Worm (Caenorhabditis elegans): ENCODE data around the gene dim-1.

Gene dim-1

DNA sequence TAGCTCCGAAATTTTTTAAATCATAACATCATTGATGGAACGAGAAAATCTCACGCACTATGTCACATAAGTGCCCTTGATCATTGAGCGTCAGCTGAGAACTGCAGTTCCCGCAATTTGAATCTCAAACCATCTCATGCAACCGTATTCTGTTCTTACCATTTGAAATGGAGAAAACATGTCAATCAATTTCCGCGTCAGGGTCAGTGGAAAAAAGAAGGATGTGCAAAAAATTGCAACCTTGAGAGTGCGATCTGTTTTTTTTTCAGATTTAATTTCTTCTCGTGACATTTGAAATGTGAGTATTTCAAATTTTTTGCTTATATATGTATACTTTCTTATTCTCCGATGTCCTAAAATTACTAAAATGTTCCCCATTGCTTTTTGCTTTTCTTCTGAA, 47.4 kb downstream of the dim-1 start:
- TF ChIP-seq mxl-1 (tag; optimal IDR thresholded peaks at IDR 0.05): no peak
- TF ChIP-seq nhr-90 (tag; optimal IDR thresholded peaks at IDR 0.05): no peak
- no peak for TF ChIP-seq hmg-1.2 (GFP tag; IDR thresholded peaks at IDR 0.05)
- no peak for TF ChIP-seq gei-17 (GFP tag; optimal IDR thresholded peaks at IDR 0.05)
- TF ChIP-seq ekl-4 (GFP tag; IDR thresholded peaks at IDR 0.05): no peak
- no peak for TF ChIP-seq ztf-25 (GFP tag; IDR thresholded peaks at IDR 0.05)
- no peak for TF ChIP-seq snpc-4 (GFP tag; optimal IDR thresholded peaks at IDR 0.05)
- TF ChIP-seq snpc-4 (tag; optimal IDR thresholded peaks at IDR 0.05): no peak
- TF ChIP-seq die-1 (tag; optimal IDR thresholded peaks at IDR 0.05): no peak
- TF ChIP-seq K11D2.4 (GFP tag; IDR thresholded peaks at IDR 0.05): no peak
- no peak for TF ChIP-seq F55B11.4 (tag; optimal IDR thresholded peaks at IDR 0.05; ENCODE audit: borderline replicate concordance, insufficient read depth)
- no peak for TF ChIP-seq hsf-1 (GFP tag; IDR thresholded peaks at IDR 0.05)
- TF ChIP-seq D2030.7 (GFP tag; IDR thresholded peaks at IDR 0.05): no peak
- no peak for TF ChIP-seq attf-5 (GFP tag; optimal IDR thresholded peaks at IDR 0.05)
- TF ChIP-seq let-526 (GFP tag; IDR thresholded peaks at IDR 0.05): no peak

DNA sequence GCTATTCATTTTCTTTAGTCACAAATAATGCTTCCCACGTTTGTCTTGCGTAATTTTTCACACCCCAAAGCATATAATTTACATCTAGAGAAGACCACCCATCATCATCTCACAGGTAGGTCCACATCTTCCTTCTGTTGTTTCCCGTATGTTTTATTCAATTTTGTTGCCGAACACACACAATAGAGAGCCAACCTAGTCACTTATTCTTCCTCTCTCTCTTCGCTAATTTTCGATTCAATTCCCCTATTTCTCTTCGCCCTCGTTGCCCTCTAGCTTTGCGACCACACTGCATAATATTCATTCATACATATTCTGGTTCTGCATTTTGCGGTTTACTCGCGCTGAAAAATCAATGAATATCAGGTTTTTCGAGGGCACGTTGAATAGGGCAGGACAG, 52.1 kb downstream of the dim-1 start:
- no peak for TF ChIP-seq unc-130 (GFP tag; optimal IDR thresholded peaks at IDR 0.05)
- TF ChIP-seq sea-2 (GFP tag; IDR thresholded peaks at IDR 0.05): no peak
- TF ChIP-seq F22D6.2 (tag; optimal IDR thresholded peaks at IDR 0.05): no peak
- no peak for TF ChIP-seq ztf-18 (tag; optimal IDR thresholded peaks at IDR 0.05)
- no peak for TF ChIP-seq cebp-1 (GFP tag; IDR thresholded peaks at IDR 0.05)
- no peak for TF ChIP-seq cebp-1 (tag; optimal IDR thresholded peaks at IDR 0.05)
- TF ChIP-seq ceh-58 (GFP tag; IDR thresholded peaks at IDR 0.05): no peak
- no peak for TF ChIP-seq him-1 (tag; optimal IDR thresholded peaks at IDR 0.05)
- no peak for TF ChIP-seq snpc-1.3 (tag; optimal IDR thresholded peaks at IDR 0.05; ENCODE audit: insufficient read depth)
- no peak for TF ChIP-seq Y67H2A.10 (GFP tag; conservative IDR thresholded peaks at IDR 0.05)
- TF ChIP-seq T07F8.4 (tag; optimal IDR thresholded peaks at IDR 0.05): no peak
- no peak for TF ChIP-seq rcor-1 (GFP tag; IDR thresholded peaks at IDR 0.05)
- TF ChIP-seq Y79H2A.3 (GFP tag; conservative IDR thresholded peaks at IDR 0.05): no peak
- no peak for TF ChIP-seq F57C9.4 (tag; optimal IDR thresholded peaks at IDR 0.05)
- no peak for TF ChIP-seq Y53F4B.3 (GFP tag; IDR thresholded peaks at IDR 0.05)
- TF ChIP-seq nhr-80 (tag; optimal IDR thresholded peaks at IDR 0.05): no peak
- TF ChIP-seq atf-7 (tag; optimal IDR thresholded peaks at IDR 0.05): no peak
- no peak for TF ChIP-seq rpc-1 (optimal IDR thresholded peaks at IDR 0.05)
- no peak for TF ChIP-seq rpc-1 (tag; optimal IDR thresholded peaks at IDR 0.05)
- TF ChIP-seq efl-1 (GFP tag; optimal IDR thresholded peaks at IDR 0.05): no peak
- TF ChIP-seq D2030.7 (GFP tag; IDR thresholded peaks at IDR 0.05): no peak
- no peak for TF ChIP-seq ccch-3 (GFP tag; optimal IDR thresholded peaks at IDR 0.05)

DNA sequence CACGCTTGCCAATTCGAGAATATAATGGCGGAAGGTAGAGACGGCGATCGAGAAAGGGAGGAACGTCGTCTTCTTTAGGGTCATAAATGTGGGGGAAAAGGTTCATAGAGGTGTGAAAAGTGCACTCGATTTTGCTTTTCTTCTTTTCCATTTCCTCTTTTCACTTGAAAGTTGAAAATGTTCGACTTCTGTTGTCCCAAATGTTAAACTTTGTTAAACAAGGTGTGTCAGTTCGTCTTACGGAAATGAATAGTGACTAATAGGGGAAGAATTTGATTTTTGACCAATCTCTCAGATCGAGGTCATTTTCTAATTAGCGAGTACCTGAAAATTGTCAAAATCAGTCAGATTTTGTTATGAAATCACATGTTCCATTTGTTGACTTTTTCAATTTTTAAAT, 53.2 kb downstream of the dim-1 start:
- no peak for TF ChIP-seq egrh-3 (GFP tag; IDR thresholded peaks at IDR 0.05)
- TF ChIP-seq madf-10 (tag; optimal IDR thresholded peaks at IDR 0.05): no peak
- TF ChIP-seq hmg-20 (GFP tag; IDR thresholded peaks at IDR 0.05): no peak
- no peak for TF ChIP-seq chd-7 (tag; optimal IDR thresholded peaks at IDR 0.05)
- no peak for TF ChIP-seq F33H1.4 (GFP tag; IDR thresholded peaks at IDR 0.05)
- no peak for TF ChIP-seq madf-8 (GFP tag; conservative IDR thresholded peaks at IDR 0.05)
- no peak for TF ChIP-seq gei-17 (GFP tag; optimal IDR thresholded peaks at IDR 0.05)
- no peak for TF ChIP-seq hrde-1 (tag; optimal IDR thresholded peaks at IDR 0.05; ENCODE audit: borderline replicate concordance)
- no peak for TF ChIP-seq akir-1 (GFP tag; optimal IDR thresholded peaks at IDR 0.05)
- no peak for TF ChIP-seq him-1 (tag; optimal IDR thresholded peaks at IDR 0.05)
- no peak for TF ChIP-seq tbp1 (GFP tag; optimal IDR thresholded peaks at IDR 0.05)
- TF ChIP-seq sea-2 (GFP tag; IDR thresholded peaks at IDR 0.05): no peak
- no peak for TF ChIP-seq hsf-1 (GFP tag; IDR thresholded peaks at IDR 0.05)
- TF ChIP-seq lin-26 (GFP tag; IDR thresholded peaks at IDR 0.05): no peak
